Worm (Caenorhabditis elegans) whole organism, L4 larva: ENCODE results near the gene B0554.4.

Experiments
- fkh-10 ChIP-seq: fragments of 150-350 bp; optimal IDR thresholded peaks from 2 replicates; lab custom pipeline; 2014; ENCODE audit warnings: missing biosample characterization, missing genetic modification reagents, missing genetic modification characterization
- mxl-3 ChIP-seq: fragments of 200-800 bp; sonication (Bioruptor generic); optimal IDR thresholded peaks from 2 replicates; lab custom pipeline; 2018; ENCODE audit warnings: mild to moderate bottlenecking, missing genetic modification characterization, missing compliant biosample characterization
- nhr-41 ChIP-seq: fragments of 200-800 bp; sonication (Bioruptor generic); IDR thresholded peaks from 2 replicates; pipeline ENCODE4 v1.3.6; 2022; ENCODE audit warnings: missing genetic modification reagents, missing genetic modification characterization, missing compliant biosample characterization
- nhr-42 ChIP-seq: fragments of 200-800 bp; sonication (Bioruptor generic); IDR thresholded peaks from 2 replicates; pipeline ENCODE4 v1.3.6; 2022; ENCODE audit warnings: missing genetic modification characterization, missing compliant biosample characterization

DNA sequence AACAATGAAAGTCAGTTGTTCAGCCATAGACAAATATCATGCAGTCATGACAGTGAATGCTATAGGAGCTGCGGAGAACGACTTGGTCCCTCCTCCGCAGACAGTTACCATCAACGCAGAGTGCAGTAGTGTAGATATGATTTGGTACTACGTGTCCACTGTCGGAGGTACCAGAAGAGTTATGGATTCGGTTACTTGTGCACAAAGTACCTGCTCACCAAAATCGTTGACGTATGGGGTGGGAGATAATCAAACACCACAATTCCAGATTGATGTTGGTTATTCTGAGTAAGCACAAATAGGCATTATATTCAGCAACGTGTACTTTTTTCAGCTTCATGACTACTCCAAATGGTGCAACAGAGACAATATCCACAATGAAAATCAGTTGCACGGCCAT is 4.0 kb downstream of the B0554.4 start:
- TF ChIP-seq mxl-3 (GFP tag; lab: Kevin White, UChicago) (no peak), fkh-10 (GFP tag; lab: Kevin White, UChicago) (no peak), nhr-42 (GFP tag; lab: Robert Waterston, UW) (no peak), nhr-41 (GFP tag; lab: Robert Waterston, UW) (no peak)
